Fruit fly (Drosophila melanogaster) whole organism, larva: ENCODE results near the gene lbl.

ENCODE experiments used
- noc ChIP-seq: fragments of 200-800 bp; sonication (Bioruptor generic); optimal IDR thresholded peaks from 3 replicates; lab custom pipeline; 2019; ENCODE audit warnings: missing biosample characterization, mild to moderate bottlenecking, missing genetic modification characterization, moderate library complexity

Gene lbl

DNA sequence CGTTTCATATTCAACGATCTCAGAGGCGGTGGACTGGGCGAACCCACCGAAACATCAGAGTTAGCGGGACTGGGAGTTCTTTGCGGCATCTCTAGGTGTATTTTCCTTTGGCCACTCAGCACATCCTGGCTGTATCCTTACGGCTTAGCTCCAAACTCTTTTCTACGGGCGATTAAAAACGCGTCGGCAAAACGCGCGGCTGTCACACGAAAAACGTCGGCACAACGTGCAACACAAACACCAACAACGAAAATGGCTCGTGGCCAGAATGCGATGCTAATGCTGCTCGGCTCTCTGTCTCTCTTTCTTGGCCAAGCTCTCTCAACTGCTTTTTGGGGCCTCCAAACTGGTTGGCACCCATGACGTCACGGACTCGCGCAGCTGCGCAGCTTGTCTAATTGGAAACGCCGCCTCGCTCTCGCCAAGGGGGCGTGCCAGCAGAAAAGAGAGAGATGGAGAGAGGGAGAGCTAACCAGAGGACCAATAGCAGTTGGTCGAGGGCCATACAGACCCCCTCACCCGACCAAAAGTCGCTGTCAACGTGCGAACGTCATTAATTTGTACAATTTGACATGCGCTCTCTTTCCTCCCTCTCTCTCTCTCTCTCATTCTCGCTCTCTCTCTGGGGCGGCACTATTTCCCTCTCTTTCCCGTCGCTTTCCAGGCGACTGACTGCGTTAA is at the start of gene lbl:
Gene lbl (minus strand): TSS at position 255 of the 681 bp plus-strand sequence.
- no peak for TF ChIP-seq noc

DNA sequence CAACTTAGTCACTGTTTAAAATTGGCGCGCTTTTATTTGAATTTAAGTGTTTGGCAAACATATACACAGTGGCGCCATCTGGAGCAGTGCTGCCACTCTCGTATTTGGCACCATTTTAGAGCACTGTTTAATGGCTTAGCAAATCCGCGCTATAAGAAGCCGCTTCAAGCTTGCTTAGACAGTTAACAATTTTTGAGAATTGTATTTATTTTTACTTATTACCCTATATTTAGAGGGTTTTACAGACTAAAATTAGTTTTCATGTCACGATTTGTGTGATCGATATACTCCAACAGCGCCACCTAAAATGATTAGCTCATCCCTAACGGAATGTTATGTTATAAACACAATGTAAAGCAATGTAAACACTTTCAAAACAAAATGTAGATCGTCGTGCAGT is 48.0 kb upstream of the lbl start, which contains the start of gene Fancm:
Gene Fancm (plus strand): TSS at position 366 of the 400 bp plus-strand sequence.
- no peak for TF ChIP-seq noc

DNA sequence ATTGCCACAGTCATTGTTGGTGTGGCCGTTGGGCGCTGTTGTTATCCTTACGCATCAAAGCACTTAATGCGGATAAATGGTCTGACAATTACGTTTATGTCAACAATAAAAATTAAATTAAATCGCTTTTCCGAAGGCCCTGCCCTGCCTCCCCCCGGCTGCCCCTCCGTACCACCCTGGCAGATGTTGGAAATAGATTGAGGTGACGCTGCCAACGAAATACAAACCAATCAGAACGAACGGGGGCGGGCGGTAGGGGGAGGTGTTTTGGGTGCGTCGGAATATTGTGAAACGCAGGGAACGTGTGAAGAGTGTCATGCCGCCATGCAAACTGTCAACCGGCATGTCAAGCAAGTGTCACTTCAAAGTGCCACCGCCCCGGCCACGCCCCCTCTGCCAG is 37.2 kb upstream of the lbl start:
- no peak for TF ChIP-seq noc

DNA sequence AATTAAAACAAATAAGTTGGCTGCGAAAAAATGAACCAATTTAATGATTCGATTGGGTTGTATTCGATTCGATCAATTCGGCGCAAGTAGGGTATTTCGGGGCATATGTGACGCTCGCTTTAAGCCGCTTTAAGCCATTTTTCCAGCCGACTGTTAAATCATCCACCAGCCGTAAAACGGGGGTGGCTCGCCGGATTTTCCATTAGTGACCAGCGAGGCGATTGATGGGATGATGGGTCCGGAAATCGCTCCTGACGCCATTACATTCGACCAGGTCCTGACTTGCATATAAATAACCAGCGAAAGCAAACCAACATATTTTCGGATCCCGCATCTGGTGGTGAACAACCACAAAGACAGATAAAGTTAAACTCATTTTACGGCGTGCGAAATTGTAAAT is 36.3 kb upstream of the lbl start:
- no peak for TF ChIP-seq noc

DNA sequence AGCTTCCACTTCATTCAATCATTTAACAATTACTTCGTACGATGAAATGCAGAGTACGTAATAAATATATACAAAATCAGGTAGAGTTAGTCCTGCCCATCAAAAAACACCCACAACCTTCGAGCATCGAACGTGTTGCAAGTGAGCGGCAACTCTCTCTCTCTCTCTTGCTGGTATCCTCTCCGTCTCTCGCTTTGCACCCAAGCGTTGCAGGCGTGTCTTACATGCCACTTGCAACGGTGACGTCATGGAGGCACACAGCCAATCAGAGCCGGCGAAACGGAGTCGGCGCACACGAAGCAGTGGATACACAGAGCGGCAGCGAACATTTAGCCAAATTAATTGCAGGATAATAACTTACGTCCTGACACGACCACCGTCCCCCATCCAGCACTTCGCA is 26.0 kb upstream of the lbl start:
- no peak for TF ChIP-seq noc

DNA sequence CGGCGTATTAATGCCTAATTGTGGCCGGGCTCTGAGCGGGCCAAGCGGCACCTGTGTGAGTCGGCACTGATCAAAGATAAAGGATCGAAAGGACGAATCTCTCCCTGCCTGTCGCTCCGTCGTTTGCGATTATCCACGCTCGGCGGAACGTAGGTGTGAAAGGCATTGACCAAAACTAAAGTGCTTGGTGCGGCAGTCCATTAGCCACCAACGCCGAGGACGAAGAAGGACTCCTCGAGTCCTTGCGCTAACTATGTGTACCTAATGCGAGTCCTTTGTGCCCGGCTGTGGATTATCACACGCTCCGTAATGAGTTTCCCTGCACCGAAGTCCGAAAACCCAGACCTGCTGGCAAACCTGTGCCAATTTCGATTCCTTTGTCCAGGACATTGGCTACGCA is 24.5 kb upstream of the lbl start:
- TF ChIP-seq noc = no peak

DNA sequence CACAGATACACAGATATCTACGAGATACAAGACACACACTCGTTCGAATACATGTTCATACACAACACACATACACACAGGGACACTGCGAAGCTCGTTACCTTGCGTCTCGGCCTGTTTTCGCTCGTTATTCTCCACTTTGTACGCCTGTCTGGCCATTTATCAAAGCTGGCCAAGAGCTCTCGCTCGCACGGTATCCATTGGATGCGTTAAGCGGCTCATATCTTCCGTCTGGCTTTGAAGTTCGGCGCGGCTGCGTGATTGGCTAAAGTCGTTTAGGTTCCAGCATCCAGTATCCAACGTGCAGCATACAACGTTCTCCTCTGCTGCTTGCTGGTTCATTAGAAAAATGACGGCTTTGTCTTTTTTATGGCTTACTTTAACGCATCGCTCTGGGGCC is 22.8 kb upstream of the lbl start:
- TF ChIP-seq noc = no peak

DNA sequence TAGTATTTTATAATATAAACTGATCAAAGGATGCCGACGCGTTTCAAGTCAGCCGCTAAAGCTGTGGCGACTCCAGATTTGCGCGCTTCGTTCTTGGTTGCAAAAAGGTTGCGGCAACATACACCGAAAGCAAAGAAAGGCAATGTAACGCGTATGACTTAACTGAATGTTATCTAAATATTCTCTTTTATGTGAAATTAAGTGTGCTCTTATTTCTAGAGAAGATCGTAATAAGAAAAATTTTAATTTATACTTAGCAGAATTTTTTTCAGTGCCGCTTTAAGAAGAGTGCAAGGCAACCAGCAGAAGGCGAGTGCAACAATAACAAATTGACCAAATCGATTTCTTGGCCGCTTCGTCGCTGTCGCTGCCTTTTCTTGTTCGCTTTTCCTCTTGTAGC is 18.2 kb upstream of the lbl start:
- no peak for TF ChIP-seq noc

DNA sequence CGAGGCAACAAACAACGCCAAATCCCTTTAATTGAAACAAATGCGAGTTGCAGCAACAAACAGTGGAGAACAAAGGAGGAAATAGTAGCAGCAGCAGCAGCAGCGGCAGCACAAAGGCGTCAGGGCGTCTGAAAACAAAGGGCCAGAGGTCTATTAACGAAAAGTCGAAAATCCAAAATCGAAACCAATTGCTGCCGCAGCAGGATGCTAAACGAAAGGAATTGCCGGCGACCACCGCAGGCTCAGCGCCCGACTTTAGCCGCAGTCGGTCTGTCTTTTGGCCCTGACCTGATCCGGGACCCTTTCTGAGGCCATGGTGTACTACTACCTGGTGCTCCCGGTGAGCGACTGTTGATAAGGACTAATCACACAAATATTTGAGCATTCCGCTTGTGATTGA is 13.7 kb upstream of the lbl start:
- no peak for TF ChIP-seq noc

DNA sequence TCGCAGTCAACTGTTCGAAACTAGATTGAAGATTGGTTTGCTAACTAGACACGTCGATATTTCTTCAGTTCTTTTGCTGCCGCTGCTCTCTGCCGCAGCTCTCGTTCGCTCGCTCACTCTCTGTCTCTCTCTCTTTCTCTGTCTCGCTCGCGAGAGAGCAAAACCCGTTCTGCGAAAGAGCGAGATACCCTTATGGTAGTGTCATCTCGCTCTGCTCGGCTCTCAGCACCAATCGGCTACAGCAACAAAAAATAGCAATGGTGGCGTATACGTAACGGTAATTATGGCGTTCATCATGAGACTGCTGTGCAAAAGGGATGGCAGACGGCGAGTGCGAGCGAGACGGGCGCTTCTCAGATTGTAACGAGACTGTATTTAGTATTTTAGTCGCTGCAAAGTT is 12.4 kb upstream of the lbl start, which contains the start of gene lbe:
Gene lbe (minus strand): TSS at position 204 of the 400 bp plus-strand sequence.
- TF ChIP-seq noc = no peak

DNA sequence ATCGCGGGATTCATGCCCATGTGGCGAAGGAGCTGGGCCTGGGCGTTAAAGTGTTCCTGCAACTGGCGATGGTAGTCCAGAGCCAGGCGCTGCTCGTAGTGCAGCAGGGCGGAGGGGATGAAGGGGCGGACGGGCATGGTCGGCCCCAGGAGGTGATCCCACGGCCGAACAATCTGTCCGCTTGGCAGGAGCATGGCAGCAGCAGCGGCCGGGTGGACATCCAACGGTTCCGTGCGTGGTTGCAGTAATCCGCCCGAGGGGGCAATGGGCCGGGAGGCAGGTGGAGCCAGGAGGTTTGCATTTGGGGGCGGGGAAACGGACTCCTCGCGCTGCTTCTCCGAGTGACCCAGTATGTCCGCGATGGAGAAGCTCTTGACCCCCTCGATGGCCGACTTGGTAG is 11.4 kb upstream of the lbl start:
- TF ChIP-seq noc = no peak

DNA sequence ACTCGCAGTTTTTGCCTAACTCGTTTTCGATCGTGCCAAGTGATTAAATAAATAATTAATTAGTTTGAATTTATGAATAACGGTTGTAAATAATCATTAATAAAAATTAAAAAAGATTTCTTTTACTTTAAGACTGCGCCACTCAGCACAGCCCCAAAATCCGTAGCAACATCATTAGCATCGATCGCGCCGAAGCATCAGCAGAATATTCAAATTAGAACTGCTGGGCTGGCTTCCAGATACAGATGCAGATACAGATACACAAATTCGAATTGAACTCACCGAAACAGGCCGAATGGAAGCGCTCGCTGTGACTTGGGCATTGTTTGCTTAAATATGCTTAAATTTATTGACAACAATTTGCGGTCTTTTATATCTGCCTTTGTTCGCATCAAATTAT is 6.8 kb upstream of the lbl start:
- no peak for TF ChIP-seq noc

DNA sequence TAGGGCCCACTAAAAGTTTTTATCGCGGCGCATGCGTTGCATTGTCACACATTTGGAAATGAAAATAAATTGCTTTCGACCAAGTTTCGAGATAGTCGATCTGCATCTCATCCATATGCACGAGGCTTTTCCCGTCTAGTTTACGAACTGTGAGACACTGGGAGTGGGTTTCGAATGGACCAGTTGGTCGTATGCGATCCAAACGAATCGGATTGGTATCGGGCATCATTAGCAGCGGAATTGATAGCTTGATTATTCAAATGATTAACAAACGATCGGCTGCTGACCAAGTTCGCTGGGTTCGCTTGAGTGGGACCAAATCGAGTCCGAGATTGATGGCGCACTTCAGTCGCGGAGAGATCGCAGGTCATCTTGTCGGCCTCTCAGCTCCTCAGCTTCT is 6.2 kb upstream of the lbl start:
- TF ChIP-seq noc = no peak

DNA sequence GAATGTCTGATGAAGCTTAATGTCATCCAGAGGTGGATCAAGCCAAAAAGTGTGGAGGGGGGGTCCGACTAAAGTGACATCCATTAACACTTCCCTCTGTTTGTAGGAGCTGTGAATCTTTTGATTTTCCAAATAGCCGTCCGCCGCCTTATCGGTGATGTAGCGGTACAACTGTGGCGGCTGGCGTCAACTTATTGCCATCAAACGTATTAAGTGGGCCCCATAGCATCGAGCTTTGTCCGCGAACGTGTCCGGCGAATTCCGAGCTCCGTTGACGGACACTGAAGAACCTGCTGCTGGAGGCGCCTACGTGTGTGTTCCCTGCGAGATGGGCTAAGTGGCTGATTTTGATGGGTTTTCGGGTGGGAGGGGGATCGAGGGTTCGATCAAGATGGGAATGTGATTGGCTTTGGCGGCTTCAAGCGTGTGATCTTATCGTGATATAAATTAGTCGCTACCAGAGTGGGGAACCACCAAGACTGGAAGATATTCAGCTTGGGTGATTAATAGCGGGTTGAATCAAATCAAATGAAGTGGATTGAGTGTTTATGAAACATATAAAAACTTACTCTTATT is 3.7 kb upstream of the lbl start:
- no peak for TF ChIP-seq noc

DNA sequence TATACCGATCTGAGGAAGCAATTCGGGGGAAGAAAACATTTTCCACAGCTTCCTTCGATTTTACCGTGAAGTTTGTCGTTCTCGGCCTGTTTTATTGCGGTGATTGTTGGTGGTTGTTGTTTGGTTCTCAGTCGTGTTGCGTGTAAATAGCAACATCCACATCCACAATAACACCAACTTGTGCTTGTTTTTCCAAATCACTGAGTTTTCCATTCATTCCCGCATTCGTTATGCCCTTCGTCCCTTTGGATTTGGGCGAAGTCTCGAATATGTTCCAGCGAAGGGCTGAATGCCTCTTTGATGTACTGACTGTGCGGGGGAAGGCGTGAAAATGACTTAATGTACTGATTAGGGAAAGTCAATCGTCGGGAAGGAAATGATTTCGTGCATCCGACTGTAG is 7.1 kb downstream of the lbl start:
- TF ChIP-seq noc = no peak

DNA sequence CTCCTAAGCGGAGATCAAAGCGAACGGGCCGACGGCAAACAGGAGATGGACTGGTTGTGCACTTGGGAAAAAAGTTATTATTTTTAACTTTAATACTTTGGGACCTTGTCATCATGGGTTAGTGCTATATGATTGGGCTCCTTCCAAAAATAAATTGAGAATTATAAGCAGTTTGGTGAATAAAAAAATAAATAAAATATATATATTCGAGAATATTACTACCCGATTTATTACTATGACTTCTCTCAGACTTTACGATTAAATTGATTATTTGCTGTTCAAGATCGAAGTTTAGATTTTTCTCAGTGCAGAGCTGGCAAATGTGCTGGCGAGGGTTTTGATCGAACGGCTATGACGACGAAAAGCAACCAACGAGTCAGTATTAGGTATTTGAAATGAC is 14.0 kb downstream of the lbl start:
- no peak for TF ChIP-seq noc

DNA sequence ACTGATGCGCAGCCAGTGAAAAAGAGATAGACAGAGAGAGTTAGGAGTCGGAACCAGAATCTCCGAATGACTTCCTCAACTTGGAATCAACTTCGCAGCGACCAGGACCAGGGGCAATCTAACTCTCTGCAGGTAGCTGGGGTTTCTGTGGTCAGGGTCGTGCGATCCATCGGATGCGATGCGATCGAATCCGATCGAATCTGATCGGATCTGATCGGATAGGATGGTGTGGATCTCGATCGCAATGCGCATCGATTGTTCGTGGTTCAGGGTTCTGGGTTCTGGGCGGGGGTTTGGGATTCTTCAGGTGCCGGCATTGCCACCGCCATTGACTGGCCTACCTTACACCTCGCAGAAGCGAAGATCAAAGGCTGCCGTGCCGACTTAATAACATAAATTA is 14.7 kb downstream of the lbl start:
- no peak for TF ChIP-seq noc

DNA sequence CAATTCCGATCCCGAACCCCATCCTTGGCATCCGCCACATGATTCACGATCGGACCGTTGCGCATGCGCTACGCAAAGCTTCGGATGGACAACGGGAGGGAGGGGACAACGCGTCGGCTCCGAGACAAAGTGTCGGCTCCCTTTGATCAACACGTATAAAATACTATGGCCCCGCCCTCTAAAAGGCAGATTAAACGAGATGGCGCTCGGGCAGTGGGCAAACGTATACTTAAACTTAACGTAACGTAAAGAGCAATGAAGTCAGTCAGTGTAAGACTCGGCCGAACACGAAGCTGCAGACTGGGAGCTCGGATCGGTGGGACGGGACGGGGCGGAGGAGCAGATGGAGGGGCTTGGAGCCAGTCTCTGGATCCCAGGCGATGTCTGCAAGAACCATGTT is 17.0 kb downstream of the lbl start:
- TF ChIP-seq noc = no peak
